Fruit fly (Drosophila melanogaster) whole organism, wandering third instar larva: ENCODE data around the gene CG31807.

Source experiments
- Dfd ChIP-seq: fragments of >200 bp; optimal IDR thresholded peaks from 2 replicates; lab custom pipeline; 2017; ENCODE audit warnings: missing biosample characterization, missing genetic modification characterization
- Mio ChIP-seq: sonication (Bioruptor generic); optimal IDR thresholded peaks from 2 replicates; lab custom pipeline; 2016; ENCODE audit warnings: missing biosample characterization, missing genetic modification characterization
- dl ChIP-seq, 2 experiments: fragments of 175-275, 200-275 bp in 1 of 2; fragments of 200-275 bp in 1 of 2; sonication (Bioruptor generic); optimal IDR thresholded peaks; lab custom pipeline; 2018; ENCODE audit warnings: mild to moderate bottlenecking in 2 of 2, missing biosample characterization in 2 of 2, missing genetic modification characterization in 2 of 2, moderate library complexity in 2 of 2; ENCODE audit not compliant: partially characterized antibody in 2 of 2, insufficient read depth in 1 of 2
- h ChIP-seq: fragments of 200-800 bp; sonication (Bioruptor generic); optimal IDR thresholded peaks from 3 replicates; lab custom pipeline; 2016; ENCODE audit warnings: missing biosample characterization, mild to moderate bottlenecking, missing genetic modification characterization
- jim ChIP-seq: fragments of 175-275, 200-325 bp; sonication (Bioruptor generic); optimal IDR thresholded peaks from 2 replicates; lab custom pipeline; 2016; ENCODE audit warnings: missing biosample characterization, mild to moderate bottlenecking, missing genetic modification characterization
- pan ChIP-seq: fragments of >200 bp; optimal IDR thresholded peaks from 2 replicates; lab custom pipeline; 2017
- psq ChIP-seq: fragments of 200-800 bp; sonication (Bioruptor generic); optimal IDR thresholded peaks from 3 replicates; lab custom pipeline; 2017; ENCODE audit warnings: missing biosample characterization, mild to moderate bottlenecking, missing genetic modification characterization, moderate library complexity
- sv ChIP-seq: fragments of 200-800 bp; sonication (Bioruptor generic); optimal IDR thresholded peaks from 3 replicates; lab custom pipeline; 2016; ENCODE audit warnings: missing biosample characterization, missing genetic modification characterization

DNA sequence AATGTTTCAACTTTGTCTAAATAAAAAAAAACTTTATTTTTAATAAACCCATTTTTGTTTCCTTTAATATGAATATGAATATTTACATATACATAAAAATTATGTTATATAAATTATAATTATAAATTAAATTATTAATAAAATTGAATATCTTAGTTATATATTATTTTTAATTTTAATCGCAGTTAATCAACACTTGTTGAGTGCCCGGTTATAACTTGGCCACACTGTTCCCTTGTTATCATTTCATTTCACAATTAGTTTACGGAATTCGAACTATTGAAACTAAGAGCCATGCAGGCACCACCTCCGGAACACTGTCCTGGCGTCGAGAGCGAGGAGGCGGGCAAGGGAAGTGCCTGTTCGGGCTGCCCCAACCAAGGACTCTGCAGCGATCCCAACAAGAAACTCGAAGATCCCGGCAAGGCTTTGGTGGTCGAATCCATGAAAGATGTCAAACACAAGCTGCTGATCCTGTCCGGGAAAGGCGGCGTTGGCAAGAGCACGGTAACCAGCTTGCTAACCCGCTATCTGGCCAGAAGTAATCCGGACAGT is 48.6 kb upstream of the CG31807 start, which contains the start of gene Nubp1:
- no peak for TF ChIP-seq h (GFP tag; lab: Kevin White, UChicago)
- no peak for TF ChIP-seq sv
- TF ChIP-seq pan (lab: Kevin White, UChicago) = no peak
- no peak for TF ChIP-seq dl (GFP tag; optimal IDR thresholded peaks at IDR 0.05; lab: Kevin White, UChicago; ENCODE audit: insufficient read depth in 1 of 2, partially characterized antibody in 2 of 2)
- no peak for TF ChIP-seq jim
- no peak for TF ChIP-seq Mio (GFP tag; lab: Kevin White, UChicago)
- TF ChIP-seq psq (GFP tag; lab: Kevin White, UChicago) = no peak
- no peak for TF ChIP-seq Dfd (GFP tag; lab: Kevin White, UChicago)
